Worm (Caenorhabditis elegans) whole organism, L4 larva: ENCODE measurements around the gene nra-3.

Experiments
- D1046.2 ChIP-seq: fragments of 200-800 bp; sonication (Bioruptor generic); IDR thresholded peaks from 2 replicates; pipeline ENCODE4 v1.3.6; 2022; ENCODE audit warnings: missing genetic modification characterization, missing compliant biosample characterization
- R02D3.7 ChIP-seq: fragments of 150-350 bp; sonication (generic microtip); optimal IDR thresholded peaks from 3 replicates; lab custom pipeline; 2014; ENCODE audit warnings: missing biosample characterization, missing genetic modification characterization
- ZK546.5 ChIP-seq, 2 experiments: sonication (generic microtip); optimal IDR thresholded peaks; 2 replicates each; lab custom pipeline; 2017; ENCODE audit warnings: missing biosample characterization in 2 of 2, missing genetic modification characterization in 2 of 2
- aha-1 ChIP-seq: fragments of 150-350 bp; peaks from one replicate; lab custom pipeline; 2014; ENCODE audit warnings: missing biosample characterization, missing genetic modification characterization
- arid-1 ChIP-seq: fragments of 200-800 bp; sonication (Bioruptor generic); conservative IDR thresholded peaks from 2 replicates; pipeline ENCODE4 v1.3.6; 2022; ENCODE audit warnings: missing genetic modification reagents, missing genetic modification characterization, missing compliant biosample characterization
- ceh-28 ChIP-seq: fragments of 150-350 bp; optimal IDR thresholded peaks from 2 replicates; lab custom pipeline; 2014; ENCODE audit warnings: missing biosample characterization, missing genetic modification reagents, missing genetic modification characterization
- ceh-32 ChIP-seq: sonication (generic microtip); optimal IDR thresholded peaks from 2 replicates; lab custom pipeline; 2016; ENCODE audit warnings: mild to moderate bottlenecking, missing genetic modification characterization, missing compliant biosample characterization; ENCODE audit not compliant: poor library complexity
- cey-2 ChIP-seq: sonication (generic microtip); optimal IDR thresholded peaks from 3 replicates; lab custom pipeline; 2017; ENCODE audit warnings: missing genetic modification characterization, mild to moderate bottlenecking, missing compliant biosample characterization, antibody characterized with exemption, borderline replicate concordance; ENCODE audit not compliant: insufficient read depth
- ctbp-1 ChIP-seq: fragments of 200-800 bp; sonication (Bioruptor generic); IDR thresholded peaks from 2 replicates; pipeline ENCODE4 v1.3.6; 2022; ENCODE audit warnings: missing genetic modification reagents, missing genetic modification characterization, missing compliant biosample characterization
- daf-12 ChIP-seq: fragments of 150-350 bp; optimal IDR thresholded peaks from 2 replicates; lab custom pipeline; 2014; ENCODE audit warnings: missing biosample characterization, missing genetic modification reagents, missing genetic modification characterization
- daf-16 ChIP-seq, 3 experiments: sonication (generic microtip); optimal IDR thresholded peaks; 2 replicates each; lab custom pipeline; 2016 to 2017; ENCODE audit warnings: missing genetic modification characterization in 3 of 3, missing genetic modification reagents in 3 of 3, mild to moderate bottlenecking in 2 of 3, missing compliant biosample characterization in 2 of 3, missing biosample characterization in 1 of 3, moderate library complexity in 1 of 3
- dmd-8 ChIP-seq: fragments of 200-800 bp; sonication (Bioruptor generic); IDR thresholded peaks from 2 replicates; pipeline ENCODE4 v1.3.6; 2022; ENCODE audit warnings: missing genetic modification characterization, missing compliant biosample characterization
- dve-1 ChIP-seq: sonication (generic microtip); optimal IDR thresholded peaks from 2 replicates; lab custom pipeline; 2017; ENCODE audit warnings: antibody characterized with exemption, mild to moderate bottlenecking, missing genetic modification characterization, missing compliant biosample characterization; ENCODE audit not compliant: insufficient read depth
- fkh-10 ChIP-seq: fragments of 150-350 bp; optimal IDR thresholded peaks from 2 replicates; lab custom pipeline; 2014; ENCODE audit warnings: missing biosample characterization, missing genetic modification reagents, missing genetic modification characterization
- gei-8 ChIP-seq: fragments of 200-800 bp; sonication (Bioruptor generic); optimal IDR thresholded peaks from 2 replicates; lab custom pipeline; 2018; ENCODE audit warnings: mild to moderate bottlenecking, missing genetic modification characterization, missing compliant biosample characterization
- hlh-30 ChIP-seq: sonication (generic microtip); optimal IDR thresholded peaks from 2 replicates; lab custom pipeline; 2017; ENCODE audit warnings: antibody characterized with exemption, mild to moderate bottlenecking, missing genetic modification characterization, missing compliant biosample characterization; ENCODE audit not compliant: insufficient read depth
- lin-29 ChIP-seq: fragments of 200-800 bp; sonication (Bioruptor generic); IDR thresholded peaks from 2 replicates; pipeline ENCODE4 v1.3.6; 2022; ENCODE audit warnings: missing genetic modification reagents, missing genetic modification characterization, missing compliant biosample characterization
- lir-3 ChIP-seq: sonication (generic microtip); optimal IDR thresholded peaks from 2 replicates; lab custom pipeline; 2016; ENCODE audit warnings: mild to moderate bottlenecking, missing genetic modification characterization, missing compliant biosample characterization
- lsy-2 ChIP-seq, 2 experiments: fragments of 150-350 bp in 1 of 2; sonication (generic microtip) in 1 of 2; optimal IDR thresholded peaks; 2 replicates each; lab custom pipeline; 2014 to 2017; ENCODE audit warnings: missing biosample characterization in 2 of 2, missing genetic modification characterization in 2 of 2
- mdt-29 ChIP-seq: fragments of 200-800 bp; sonication (Bioruptor generic); IDR thresholded peaks from 2 replicates; pipeline ENCODE4 v1.3.6; 2022; ENCODE audit warnings: missing genetic modification reagents, missing genetic modification characterization, missing compliant biosample characterization
- mes-2 ChIP-seq: sonication (generic microtip); optimal IDR thresholded peaks from 2 replicates; lab custom pipeline; 2016; ENCODE audit warnings: missing genotype, mild to moderate bottlenecking, missing genetic modification characterization, missing compliant biosample characterization; ENCODE audit not compliant: poor library complexity, severe bottlenecking
- mxl-3 ChIP-seq: fragments of 200-800 bp; sonication (Bioruptor generic); optimal IDR thresholded peaks from 2 replicates; lab custom pipeline; 2018; ENCODE audit warnings: mild to moderate bottlenecking, missing genetic modification characterization, missing compliant biosample characterization
- nhr-10 ChIP-seq: fragments of 150-350 bp; optimal IDR thresholded peaks from 2 replicates; lab custom pipeline; 2014; ENCODE audit warnings: missing biosample characterization, missing genetic modification characterization
- nhr-111 ChIP-seq: fragments of 200-800 bp; sonication (Bioruptor generic); optimal IDR thresholded peaks from 2 replicates; lab custom pipeline; 2018; ENCODE audit warnings: mild to moderate bottlenecking, missing genetic modification characterization, missing compliant biosample characterization
- nhr-28 ChIP-seq: fragments of 150-350 bp; optimal IDR thresholded peaks from 2 replicates; lab custom pipeline; 2014; ENCODE audit warnings: missing biosample characterization, missing genetic modification characterization
- nhr-41 ChIP-seq: fragments of 200-800 bp; sonication (Bioruptor generic); IDR thresholded peaks from 2 replicates; pipeline ENCODE4 v1.3.6; 2022; ENCODE audit warnings: missing genetic modification reagents, missing genetic modification characterization, missing compliant biosample characterization
- nhr-6 ChIP-seq: fragments of 150-350 bp; optimal IDR thresholded peaks from 2 replicates; lab custom pipeline; 2014; ENCODE audit warnings: missing biosample characterization, missing genetic modification characterization
- pha-4 ChIP-seq, 2 experiments: fragments of 150-350 bp in 1 of 2; fragments of 200-800 bp in 1 of 2; sonication (Bioruptor generic) in 1 of 2; IDR thresholded peaks in 1 of 2; optimal IDR thresholded peaks in 1 of 2; 2 replicates each; pipeline versions ENCODE4 v1.3.6 to Lab custom; 2014 to 2022; ENCODE audit warnings: missing genetic modification characterization in 2 of 2, missing genetic modification reagents in 2 of 2, missing biosample characterization in 1 of 2, missing compliant biosample characterization in 1 of 2
- pqm-1 ChIP-seq: sonication (generic microtip); optimal IDR thresholded peaks from 2 replicates; lab custom pipeline; 2017; ENCODE audit warnings: missing biosample characterization, missing genetic modification characterization
- snpc-1.2 ChIP-seq: fragments of 200-800 bp; sonication (Bioruptor generic); IDR thresholded peaks from 2 replicates; pipeline ENCODE4 v1.3.6; 2022; ENCODE audit warnings: missing genetic modification reagents, missing genetic modification characterization, missing compliant biosample characterization
- snpc-4 ChIP-seq: fragments of 150-350 bp; optimal IDR thresholded peaks from 2 replicates; lab custom pipeline; 2014; ENCODE audit warnings: missing biosample characterization, missing genetic modification characterization
- spr-3 ChIP-seq: fragments of 200-800 bp; sonication (Bioruptor generic); optimal IDR thresholded peaks from 2 replicates; lab custom pipeline; 2018; ENCODE audit warnings: mild to moderate bottlenecking, missing genetic modification characterization, missing compliant biosample characterization
- tra-1 ChIP-seq: fragments of 200-800 bp; sonication (Bioruptor generic); IDR thresholded peaks from 2 replicates; pipeline ENCODE4 v1.3.6; 2022; ENCODE audit warnings: missing genetic modification reagents, missing genetic modification characterization, missing compliant biosample characterization
- unc-130 ChIP-seq: sonication (generic microtip); optimal IDR thresholded peaks from 2 replicates; lab custom pipeline; 2016; ENCODE audit warnings: missing genetic modification reagents, missing genetic modification characterization, missing compliant biosample characterization
- unc-39 ChIP-seq: sonication (generic microtip); optimal IDR thresholded peaks from 2 replicates; lab custom pipeline; 2017; ENCODE audit warnings: missing biosample characterization, missing genetic modification characterization
- unc-62 ChIP-seq, 3 experiments: fragments of 150-350 bp in 1 of 3; sonication (generic microtip); optimal IDR thresholded peaks in 2 of 3; peaks in 1 of 3; 1 replicate in 1 of 3; 2 replicates in 2 of 3; lab custom pipeline; 2014 to 2017; ENCODE audit warnings: missing biosample characterization in 3 of 3, missing genetic modification characterization in 3 of 3, missing genetic modification reagents in 3 of 3, missing genotype in 1 of 3
- vab-7 ChIP-seq: fragments of 200-800 bp; sonication (Bioruptor generic); IDR thresholded peaks from 2 replicates; pipeline ENCODE4 v1.3.6; 2022; ENCODE audit warnings: missing genetic modification reagents, missing genetic modification characterization, missing compliant biosample characterization
- ztf-11 ChIP-seq: fragments of 150-350 bp; optimal IDR thresholded peaks from 2 replicates; lab custom pipeline; 2014; ENCODE audit warnings: missing biosample characterization, missing genetic modification characterization
- ztf-7 ChIP-seq: fragments of 150-350 bp; optimal IDR thresholded peaks from 2 replicates; lab custom pipeline; 2014; ENCODE audit warnings: missing biosample characterization, missing genetic modification characterization

nra-3 gene

ce11 chrX:9948528-9948927 lies 17.3 kb upstream of the nra-3 start:
- peak in 1 of 2 experiments; percentile 96 for TF ChIP-seq unc-62 (GFP tag; optimal IDR thresholded peaks at IDR 0.05 in 1 of 2; lab: Kevin White, UChicago)
- no peak for TF ChIP-seq unc-62 (tag; optimal IDR thresholded peaks at IDR 0.05; lab: Kevin White, UChicago)
- TF ChIP-seq snpc-4 (tag; lab: Kevin White, UChicago) = no peak
- no peak for TF ChIP-seq dve-1

ce11 chrX:9941379-9941778 lies 10.1 kb upstream of the nra-3 start:
- TF ChIP-seq mes-2 (tag; lab: Kevin White, UChicago) (peak; percentile 13), lir-3 (tag; lab: Kevin White, UChicago) (no peak), mxl-3 (GFP tag; lab: Kevin White, UChicago) (peak; percentile 8), aha-1 (tag; lab: Kevin White, UChicago) (peak; percentile 85), gei-8 (GFP tag; lab: Kevin White, UChicago) (no peak), fkh-10 (GFP tag; lab: Kevin White, UChicago) (no peak), snpc-1.2 (no peak), unc-130 (GFP tag; lab: Kevin White, UChicago) (no peak), daf-12 (tag; lab: Kevin White, UChicago) (no peak), D1046.2 (GFP tag; lab: Robert Waterston, UW) (no peak), snpc-4 (tag; lab: Kevin White, UChicago) (no peak), lin-29 (GFP tag; lab: Robert Waterston, UW) (no peak), nhr-111 (GFP tag; lab: Kevin White, UChicago) (no peak), ztf-7 (tag; lab: Kevin White, UChicago) (no peak), hlh-30 (tag; lab: Kevin White, UChicago) (no peak), ceh-28 (no peak), cey-2 (no peak), dmd-8 (GFP tag; lab: Robert Waterston, UW) (no peak), mdt-29 (GFP tag; lab: Robert Waterston, UW) (no peak), ceh-32 (tag; lab: Kevin White, UChicago) (no peak)

ce11 chrX:9940524-9940923 lies 9.3 kb upstream of the nra-3 start:
- TF ChIP-seq nhr-6 (peak; percentile 66), ctbp-1 (GFP tag; lab: Robert Waterston, UW) (no peak), ZK546.5 (tag; optimal IDR thresholded peaks at IDR 0.05; lab: Kevin White, UChicago) (no peak), pha-4 (GFP tag; IDR thresholded peaks at IDR 0.05; lab: Robert Waterston, UW) (no peak), pha-4 (tag; optimal IDR thresholded peaks at IDR 0.05; lab: Kevin White, UChicago) (peak; percentile 82), daf-16 (GFP tag; optimal IDR thresholded peaks at IDR 0.05; lab: Kevin White, UChicago) (no peak), daf-16 (tag; optimal IDR thresholded peaks at IDR 0.05; lab: Kevin White, UChicago) (peak; percentile 36)

ce11 chrX:9938537-9938936 lies 7.3 kb upstream of the nra-3 start, which contains the start of the genes C17G1.5 and C17G1.14:
Gene C17G1.5 (plus strand): TSS chrX:9938802.
Gene C17G1.14 (plus strand): TSS chrX:9938813.
- TF ChIP-seq ztf-11 (no peak), aha-1 (tag; lab: Kevin White, UChicago) (no peak), R02D3.7 (tag; lab: Kevin White, UChicago) (no peak), pqm-1 (peak; percentile 9), dve-1 (peak; percentile 8), nhr-41 (no peak), tra-1 (no peak), spr-3 (no peak), lsy-2 (tag; optimal IDR thresholded peaks at IDR 0.05; lab: Kevin White, UChicago) (no peak), vab-7 (GFP tag; lab: Robert Waterston, UW) (no peak), daf-16 (GFP tag; optimal IDR thresholded peaks at IDR 0.05; lab: Kevin White, UChicago) (no peak), daf-16 (tag; optimal IDR thresholded peaks at IDR 0.05; lab: Kevin White, UChicago) (peak; percentile 68), arid-1 (no peak), unc-39 (tag; lab: Kevin White, UChicago) (no peak), nhr-10 (tag; lab: Kevin White, UChicago) (no peak), nhr-28 (no peak), ceh-32 (tag; lab: Kevin White, UChicago) (no peak)
